Worm (Caenorhabditis elegans) whole organism, midembryonic: ENCODE results near the gene R06F6.8.

ENCODE experiments used
- cog-1 ChIP-seq: sonication (generic microtip); optimal IDR thresholded peaks from 2 replicates; lab custom pipeline; 2016; ENCODE audit warnings: missing genetic modification characterization, missing compliant biosample characterization
- flt-1 ChIP-seq: fragments of 200-800 bp; sonication (Bioruptor generic); IDR thresholded peaks from 2 replicates; pipeline ENCODE4 v1.3.6; 2022; ENCODE audit warnings: missing genetic modification characterization, missing compliant biosample characterization
- med-1 ChIP-seq: sonication (generic microtip); optimal IDR thresholded peaks from 2 replicates; lab custom pipeline; 2017; ENCODE audit warnings: missing genetic modification characterization, mild to moderate bottlenecking, missing compliant biosample characterization, antibody characterized with exemption, missing genetic modification reagents; ENCODE audit not compliant: insufficient read depth
- ref-1 ChIP-seq: fragments of 200-800 bp; sonication (Bioruptor generic); conservative IDR thresholded peaks from 2 replicates; pipeline ENCODE4 v1.3.6; 2022; ENCODE audit warnings: missing genetic modification reagents, missing genetic modification characterization, missing compliant biosample characterization
- tab-1 ChIP-seq: fragments of 200-800 bp; sonication (Bioruptor generic); IDR thresholded peaks from 2 replicates; pipeline ENCODE4 v1.3.6; 2022; ENCODE audit warnings: missing genetic modification characterization, missing compliant biosample characterization
- ztf-23 ChIP-seq: fragments of 200-800 bp; sonication (Bioruptor generic); IDR thresholded peaks from 2 replicates; pipeline ENCODE4 v1.3.6; 2022; ENCODE audit warnings: missing genetic modification reagents, missing genetic modification characterization, missing compliant biosample characterization
- ztf-29 ChIP-seq: fragments of 200-800 bp; sonication (Bioruptor generic); IDR thresholded peaks from 2 replicates; pipeline ENCODE4 v1.3.6; 2022; ENCODE audit warnings: missing genetic modification reagents, missing genetic modification characterization, missing compliant biosample characterization

DNA sequence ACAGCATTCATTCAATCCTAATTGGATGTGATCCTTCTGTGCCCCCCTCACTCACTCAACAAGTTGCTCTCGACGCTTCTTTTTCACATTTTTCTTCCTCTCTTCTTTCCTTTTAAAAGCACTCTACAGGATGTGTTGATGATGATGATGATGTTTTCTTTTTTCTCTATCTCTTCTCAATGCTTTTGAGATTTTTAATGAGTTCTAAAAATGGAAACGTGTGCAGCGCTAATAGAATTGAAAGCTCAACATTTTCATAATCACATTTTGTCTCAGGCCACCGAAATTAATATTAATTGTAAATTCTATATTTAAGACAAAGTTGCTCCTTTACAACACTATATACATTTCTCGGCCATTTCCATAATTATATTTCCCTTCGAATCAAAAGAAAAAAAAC, 19.6 kb downstream of the R06F6.8 start:
- TF ChIP-seq cog-1 (tag; lab: Kevin White, UChicago) (no peak), ztf-23 (no peak), ref-1 (GFP tag; lab: Robert Waterston, UW) (no peak), med-1 (GFP tag; lab: Kevin White, UChicago) (no peak), flt-1 (GFP tag; lab: Robert Waterston, UW) (no peak), ztf-29 (no peak), tab-1 (GFP tag; lab: Robert Waterston, UW) (no peak)
